In genomic region chr3R:16353195-16353594, dm6 we compare ENCODE assay signal across 3 fruit fly cellular contexts.
TF ChIP-seq lines count a peak whose summit lies in the region.

No protein-coding gene starts in this region.

- no peak for TF ChIP-seq CTCF in whole organism, embryonic (GFP tag; optimal IDR thresholded peaks at IDR 0.05; lab: Kevin White, UChicago)

TF ChIP-seq in whole organism, embryonic, 481 proteins besides CTCF, POLR2A, EP300 and RAD21 (continues in another document):
- no peak for TF ChIP-seq org-1 (GFP tag; optimal IDR thresholded peaks at IDR 0.05; lab: Kevin White, UChicago)
- TF ChIP-seq cwo (GFP tag; optimal IDR thresholded peaks at IDR 0.05; lab: Kevin White, UChicago): peak; percentile 89
- TF ChIP-seq CG12769 (tag; optimal IDR thresholded peaks at IDR 0.05; lab: Kevin White, UChicago): peak; percentile 64
- 0 out of 2 replicates have a peak, but pooled peaks have one; percentile 18 for TF ChIP-seq CG14441 (GFP tag; IDR thresholded peaks at IDR 0.05; lab: Robert Waterston, UW)
- TF ChIP-seq bab2 (GFP tag; optimal IDR thresholded peaks at IDR 0.05; lab: Kevin White, UChicago): no peak
- TF ChIP-seq HHEX (GFP tag; optimal IDR thresholded peaks at IDR 0.05; lab: Kevin White, UChicago): peak; percentile 7
- no peak for TF ChIP-seq CG8290 (GFP tag; optimal IDR thresholded peaks at IDR 0.05; lab: Kevin White, UChicago)
- TF ChIP-seq CG8290 (tag; optimal IDR thresholded peaks at IDR 0.05; lab: Kevin White, UChicago): peak in 1 of 2 experiments; percentile 12
- peak; percentile 55 for TF ChIP-seq abd-A (tag; optimal IDR thresholded peaks at IDR 0.05; lab: Kevin White, UChicago)
- TF ChIP-seq CG15269 (tag; optimal IDR thresholded peaks at IDR 0.05; lab: Kevin White, UChicago): peak; percentile 38
- no peak for TF ChIP-seq CG2116 (GFP tag; optimal IDR thresholded peaks at IDR 0.05; lab: Kevin White, UChicago)
- TF ChIP-seq CG10979 (tag; optimal IDR thresholded peaks at IDR 0.05; lab: Kevin White, UChicago): no peak
- no peak for TF ChIP-seq CG6791 (GFP tag; IDR thresholded peaks at IDR 0.05; lab: Robert Waterston, UW; ENCODE audit: partially characterized antibody)
- peak; percentile 39 for TF ChIP-seq gro (GFP tag; optimal IDR thresholded peaks at IDR 0.05; lab: Kevin White, UChicago)
- no peak for TF ChIP-seq CG11560 (tag; IDR thresholded peaks at IDR 0.05; lab: Robert Waterston, UW)
- no peak for TF ChIP-seq ttk (GFP tag; IDR thresholded peaks at IDR 0.05; lab: Robert Waterston, UW)
- TF ChIP-seq sug (tag; optimal IDR thresholded peaks at IDR 0.05; lab: Kevin White, UChicago): peak; percentile 0
- TF ChIP-seq CG6254 (GFP tag; optimal IDR thresholded peaks at IDR 0.05; lab: Kevin White, UChicago): no peak
- TF ChIP-seq sd (tag; optimal IDR thresholded peaks at IDR 0.05; lab: Kevin White, UChicago): peak; percentile 95
- peak; percentile 21; the same call in 1 of the 2 replicates for TF ChIP-seq CG4360 (GFP tag; IDR thresholded peaks at IDR 0.05; lab: Robert Waterston, UW)
- 0 out of 2 replicates have a peak, but pooled peaks have one; percentile 18 for TF ChIP-seq CG9932 (GFP tag; IDR thresholded peaks at IDR 0.05; lab: Robert Waterston, UW)
- no peak for TF ChIP-seq TFAM (GFP tag; optimal IDR thresholded peaks at IDR 0.05; lab: Kevin White, UChicago)
- peak; percentile 54 for TF ChIP-seq CG13624 (GFP tag; optimal IDR thresholded peaks at IDR 0.05; lab: Kevin White, UChicago)
- no peak for TF ChIP-seq CG7786 (GFP tag; optimal IDR thresholded peaks at IDR 0.05; lab: Kevin White, UChicago)
- 0 out of 2 replicates have a peak, but pooled peaks have one; percentile 24 for TF ChIP-seq slbo (GFP tag; IDR thresholded peaks at IDR 0.05; lab: Robert Waterston, UW)
- peak in 1 of 2 experiments; percentile 91 for TF ChIP-seq Pdp1 (GFP tag; optimal IDR thresholded peaks at IDR 0.05; lab: Kevin White, UChicago)
- TF ChIP-seq B-H2 (GFP tag; optimal IDR thresholded peaks at IDR 0.05; lab: Kevin White, UChicago): peak; percentile 4
- no peak for TF ChIP-seq sob (GFP tag; IDR thresholded peaks at IDR 0.05; lab: Robert Waterston, UW)
- peak; percentile 0 for TF ChIP-seq CG18599 (GFP tag; optimal IDR thresholded peaks at IDR 0.05; lab: Kevin White, UChicago)

TF ChIP-seq in whole organism, prepupa, 60 proteins besides CTCF, POLR2A, EP300 and RAD21:
- TF ChIP-seq OdsH (GFP tag; optimal IDR thresholded peaks at IDR 0.05; lab: Kevin White, UChicago) (no peak), CG1621 (tag; optimal IDR thresholded peaks at IDR 0.05; lab: Kevin White, UChicago) (peak; percentile 0), Eip75B (GFP tag; optimal IDR thresholded peaks at IDR 0.05; lab: Kevin White, UChicago) (no peak)

TF ChIP-seq in whole organism, pupa, 21 proteins besides CTCF, POLR2A, EP300 and RAD21:
- TF ChIP-seq CG8159 (tag; optimal IDR thresholded peaks at IDR 0.05; lab: Kevin White, UChicago) (no peak), Pif1A (GFP tag; optimal IDR thresholded peaks at IDR 0.05; lab: Kevin White, UChicago) (no peak), CG15710 (tag; optimal IDR thresholded peaks at IDR 0.05; lab: Kevin White, UChicago) (no peak), EcR (GFP tag; optimal IDR thresholded peaks at IDR 0.05; lab: Kevin White, UChicago) (peak; percentile 39), gl (tag; optimal IDR thresholded peaks at IDR 0.05; lab: Kevin White, UChicago) (no peak)
